Fruit fly (Drosophila melanogaster) Kc167 (cell line): ENCODE data around the gene CG43750.

Source experiments
- Sin3A ChIP-seq: fragments of >200 bp; optimal IDR thresholded peaks from 2 replicates; lab custom pipeline; 2018; ENCODE audit warnings: missing external identifiers
- h ChIP-seq: fragments of >200 bp; optimal IDR thresholded peaks from 3 replicates; lab custom pipeline; 2018; ENCODE audit warnings: missing external identifiers
- insv ChIP-seq: fragments of >200 bp; optimal IDR thresholded peaks from 3 replicates; lab custom pipeline; 2018; ENCODE audit warnings: missing external identifiers
- psq ChIP-seq: fragments of >200 bp; optimal IDR thresholded peaks from 2 replicates; lab custom pipeline; 2017; ENCODE audit warnings: missing external identifiers

dm6 chr2L:2433494-2434054 lies 43.1 kb upstream of the CG43750 start:
- TF ChIP-seq psq (lab: Kevin White, UChicago) (no peak), Sin3A (lab: Kevin White, UChicago) (no peak), h (lab: Kevin White, UChicago) (no peak), insv (lab: Kevin White, UChicago) (no peak)
